Worm (Caenorhabditis elegans): ENCODE data around the gene sams-4.

The sams-4 gene

DNA sequence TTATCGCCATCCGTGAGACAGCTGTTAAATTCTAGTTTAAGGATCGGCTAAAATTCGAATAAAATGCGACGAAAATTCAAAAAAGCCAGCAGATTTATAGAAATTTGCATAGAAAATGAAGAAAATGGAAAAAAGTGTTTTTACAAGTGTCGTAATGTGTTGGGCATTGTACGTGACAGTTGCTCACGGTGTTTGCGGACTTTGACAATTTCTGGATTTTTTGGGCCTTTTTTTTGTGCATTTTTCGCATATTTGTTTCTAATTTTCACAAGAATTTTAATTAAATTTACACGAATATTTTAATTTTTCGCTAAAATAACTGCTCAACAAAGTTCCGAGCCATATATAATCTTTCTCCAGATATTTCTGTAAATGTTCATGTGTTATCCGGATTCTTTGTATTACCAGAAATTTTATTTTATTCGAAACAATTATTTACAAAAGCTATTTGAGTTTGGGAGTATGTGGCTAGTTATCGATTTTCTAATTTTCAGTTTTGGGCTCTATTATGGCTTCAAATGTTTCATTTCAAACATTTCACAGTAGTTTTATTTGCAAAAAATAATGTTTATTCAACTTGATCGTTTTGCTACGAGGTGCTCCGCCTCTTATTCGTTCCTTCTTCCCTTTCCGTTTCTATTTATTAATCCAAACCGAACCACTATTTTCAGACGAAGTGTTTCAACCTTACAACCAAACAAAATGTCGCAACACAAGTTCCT lies 2.0 kb upstream of the sams-4 start, which contains the start of gene sams-3:
Gene sams-3, plus strand, starts transcription at position 672 of the 722 bp plus-strand sequence.
- TF ChIP-seq tbx-2 (tag; optimal IDR thresholded peaks at IDR 0.05) (peak; percentile 96), ztf-16 (tag; optimal IDR thresholded peaks at IDR 0.05) (peak; percentile 46), unc-42 (tag; optimal IDR thresholded peaks at IDR 0.05) (peak; percentile 8), ceh-22 (tag; optimal IDR thresholded peaks at IDR 0.05) (no peak), T23F11.4 (GFP tag; optimal IDR thresholded peaks at IDR 0.05) (no peak)

DNA sequence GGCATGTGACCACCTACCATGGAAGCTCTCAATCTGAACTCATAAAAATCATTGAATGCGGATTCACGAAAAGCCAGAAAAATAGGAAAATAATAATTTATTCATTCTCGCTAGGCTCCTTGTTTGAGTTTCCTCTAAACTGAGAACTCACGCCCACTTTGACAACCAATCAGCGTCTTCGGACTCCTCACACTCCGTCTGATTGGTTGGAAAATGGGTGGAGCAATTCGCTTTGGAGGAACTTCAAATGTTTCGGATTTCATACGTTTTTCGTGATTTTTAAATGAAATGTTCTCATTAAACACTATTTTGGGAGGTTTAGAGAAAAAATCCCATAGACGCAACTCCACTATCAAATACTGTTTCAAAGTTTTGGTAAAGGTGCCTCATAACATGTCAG lies 3.3 kb downstream of the sams-4 start:
- TF ChIP-seq nfya-1 (tag; optimal IDR thresholded peaks at IDR 0.05) (peak; percentile 74), hlh-6 (tag; optimal IDR thresholded peaks at IDR 0.05) (no peak)

- TF ChIP-seq pha-2 (tag; optimal IDR thresholded peaks at IDR 0.05) (no peak), nhr-232 (tag; optimal IDR thresholded peaks at IDR 0.05) (no peak), ref-2 (tag; optimal IDR thresholded peaks at IDR 0.05) (no peak)
Observed at ce11 chrIV:5839178-5839577, 7.0 kb downstream of the sams-4 start, which contains the start of gene C06E7.2. C06E7.2 (plus strand) TSS chrIV:5839478.

DNA sequence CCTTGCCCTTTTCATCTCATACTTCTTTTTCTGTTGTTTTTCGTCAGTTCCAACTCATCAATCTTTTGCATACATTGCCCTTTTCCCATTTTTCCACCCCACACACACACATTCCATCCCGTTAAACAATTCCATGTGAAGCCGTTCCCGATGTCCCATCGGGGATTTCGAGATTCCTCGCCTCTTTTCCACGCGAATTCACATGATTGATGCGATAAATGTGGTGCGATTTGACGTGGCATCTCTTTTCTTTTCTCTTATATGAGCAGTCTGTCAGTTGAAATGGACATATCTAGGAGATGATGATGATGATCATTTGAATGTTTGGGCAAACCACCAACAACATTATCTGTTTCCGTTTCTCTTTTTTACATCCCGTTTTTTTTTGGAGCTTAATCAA lies 12.0 kb downstream of the sams-4 start:
- TF ChIP-seq hlh-15 (tag; optimal IDR thresholded peaks at IDR 0.05): no peak
- no peak for TF ChIP-seq K02D7.2 (tag; optimal IDR thresholded peaks at IDR 0.05)
- TF ChIP-seq ama-1 (optimal IDR thresholded peaks at IDR 0.05): no peak
- no peak for TF ChIP-seq fkh-10 (GFP tag; optimal IDR thresholded peaks at IDR 0.05)
- no peak for TF ChIP-seq zip-5 (tag; optimal IDR thresholded peaks at IDR 0.05)
- TF ChIP-seq unc-55 (GFP tag; optimal IDR thresholded peaks at IDR 0.05): peak; percentile 16
- no peak for TF ChIP-seq ceh-18 (tag; optimal IDR thresholded peaks at IDR 0.05)

ce11 chrIV:5832801-5833200 lies 13.4 kb downstream of the sams-4 start:
- TF ChIP-seq unc-42 (tag; optimal IDR thresholded peaks at IDR 0.05) (no peak), ceh-24 (tag; optimal IDR thresholded peaks at IDR 0.05) (no peak), ceh-30 (tag; optimal IDR thresholded peaks at IDR 0.05) (no peak), hlh-15 (tag; optimal IDR thresholded peaks at IDR 0.05) (no peak), ahr-1 (tag; optimal IDR thresholded peaks at IDR 0.05) (no peak), hlh-13 (GFP tag; optimal IDR thresholded peaks at IDR 0.05) (no peak), pax-1 (tag; optimal IDR thresholded peaks at IDR 0.05) (no peak), mec-3 (tag; optimal IDR thresholded peaks at IDR 0.05; ENCODE audit: borderline replicate concordance) (no peak), C08G9.2 (tag; optimal IDR thresholded peaks at IDR 0.05) (no peak), ceh-19 (GFP tag; optimal IDR thresholded peaks at IDR 0.05) (no peak), nhr-232 (tag; optimal IDR thresholded peaks at IDR 0.05) (no peak)

DNA sequence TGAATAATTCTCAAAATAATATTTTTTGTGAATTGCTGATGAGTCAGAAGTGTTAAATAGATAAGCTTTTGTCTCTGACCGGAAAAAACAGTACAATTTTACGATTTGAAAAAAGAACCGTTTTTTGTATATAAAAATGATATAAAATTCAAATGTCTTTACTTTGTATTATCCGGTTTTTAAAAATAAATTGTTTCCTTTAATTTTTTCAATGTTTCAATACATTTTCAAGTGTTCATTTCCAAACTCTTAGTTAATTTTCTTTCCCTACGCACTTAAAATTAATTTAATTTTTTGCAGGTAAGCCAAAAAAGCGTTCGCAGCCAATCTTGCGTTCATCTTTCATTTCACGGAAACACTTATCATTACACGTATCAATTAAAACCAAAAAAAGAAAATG lies 21.7 kb downstream of the sams-4 start, which contains the start of gene egal-1:
Gene egal-1, plus strand, starts transcription at position 301 of the 400 bp plus-strand sequence.
- TF ChIP-seq ceh-31 (tag; optimal IDR thresholded peaks at IDR 0.05) (no peak), T23F11.4 (GFP tag; optimal IDR thresholded peaks at IDR 0.05) (no peak), K09A11.1 (tag; optimal IDR thresholded peaks at IDR 0.05; ENCODE audit: insufficient read depth) (no peak), K02D7.2 (tag; optimal IDR thresholded peaks at IDR 0.05) (no peak), lim-6 (tag; optimal IDR thresholded peaks at IDR 0.05) (no peak), Y22D7AL.16 (tag; optimal IDR thresholded peaks at IDR 0.05) (no peak), unc-42 (tag; optimal IDR thresholded peaks at IDR 0.05) (no peak), hlh-6 (tag; optimal IDR thresholded peaks at IDR 0.05) (no peak), ttx-3 (tag; optimal IDR thresholded peaks at IDR 0.05) (no peak), nfya-1 (tag; optimal IDR thresholded peaks at IDR 0.05) (no peak), pha-2 (tag; optimal IDR thresholded peaks at IDR 0.05) (no peak), ceh-48 (tag; optimal IDR thresholded peaks at IDR 0.05) (no peak), unc-3 (GFP tag; conservative IDR thresholded peaks at IDR 0.05) (no peak), unc-3 (tag; optimal IDR thresholded peaks at IDR 0.05) (no peak)

All from whole organism, late embryonic.